Worm (Caenorhabditis elegans) whole organism, L1 larva: ENCODE results near the gene F07A11.4.

Experiments used
- Y116A8C.19 ChIP-seq: sonication (generic microtip); optimal IDR thresholded peaks from 2 replicates; lab custom pipeline; 2016; ENCODE audit warnings: missing compliant biosample characterization, missing genetic modification characterization, borderline replicate concordance
- aly-2 ChIP-seq: fragments of 150-350 bp; optimal IDR thresholded peaks from 2 replicates; lab custom pipeline; 2014; ENCODE audit warnings: missing biosample characterization, missing genetic modification characterization
- blmp-1 ChIP-seq: fragments of 150-350 bp; optimal IDR thresholded peaks from 2 replicates; lab custom pipeline; 2014; ENCODE audit warnings: missing biosample characterization, missing genetic modification characterization
- ceh-8 ChIP-seq: fragments of 200-800 bp; sonication (Bioruptor generic); optimal IDR thresholded peaks from 2 replicates; lab custom pipeline; 2018; ENCODE audit warnings: mild to moderate bottlenecking, missing genetic modification characterization, moderate library complexity, missing compliant biosample characterization
- ceh-88 ChIP-seq: fragments of 200-800 bp; sonication (Bioruptor generic); IDR thresholded peaks from 2 replicates; pipeline ENCODE4 v1.3.6; 2022; ENCODE audit warnings: missing genetic modification characterization, missing compliant biosample characterization
- dpl-1 ChIP-seq, 3 experiments: fragments of 150-350 bp in 2 of 3; sonication (generic microtip) in 1 of 3; optimal IDR thresholded peaks; 2 replicates each; lab custom pipeline; 2014 to 2017; ENCODE audit warnings: missing biosample characterization in 3 of 3, missing genetic modification characterization in 3 of 3, missing genetic modification reagents in 3 of 3
- dsc-1 ChIP-seq: sonication (generic microtip); optimal IDR thresholded peaks from 2 replicates; lab custom pipeline; 2016; ENCODE audit warnings: mild to moderate bottlenecking, missing genetic modification characterization, missing compliant biosample characterization
- efl-1 ChIP-seq, 4 experiments: fragments of 150-350 bp; optimal IDR thresholded peaks in 3 of 4; peaks in 1 of 4; 1 replicate in 1 of 4; 2 replicates in 3 of 4; lab custom pipeline; 2014; ENCODE audit warnings: missing biosample characterization in 2 of 4, missing genetic modification characterization in 2 of 4, missing genetic modification reagents in 2 of 4
- elt-2 ChIP-seq: sonication (generic microtip); optimal IDR thresholded peaks from 2 replicates; lab custom pipeline; 2016; ENCODE audit warnings: missing genetic modification characterization, mild to moderate bottlenecking, inconsistent platforms, missing compliant biosample characterization, missing genetic modification reagents
- elt-3 ChIP-seq, 6 experiments: fragments of 150-350 bp in 1 of 6; sonication (generic microtip); optimal IDR thresholded peaks; 2 replicates each; lab custom pipeline; 2017 to 2018; ENCODE audit warnings: missing biosample characterization in 6 of 6, missing genetic modification characterization in 6 of 6, inconsistent platforms in 1 of 6
- fkh-4 ChIP-seq: sonication (generic microtip); optimal IDR thresholded peaks from 2 replicates; lab custom pipeline; 2016; ENCODE audit warnings: missing compliant biosample characterization, missing genetic modification characterization, borderline replicate concordance
- fkh-8 ChIP-seq: sonication (generic microtip); optimal IDR thresholded peaks from 2 replicates; lab custom pipeline; 2016; ENCODE audit warnings: mild to moderate bottlenecking, missing genetic modification characterization, missing compliant biosample characterization
- lin-14 ChIP-seq: fragments of 200-800 bp; sonication (Bioruptor generic); optimal IDR thresholded peaks from 2 replicates; lab custom pipeline; 2018; ENCODE audit warnings: mild to moderate bottlenecking, missing genetic modification characterization, moderate library complexity, missing compliant biosample characterization
- lin-35 ChIP-seq, 2 experiments: fragments of 150-350 bp; optimal IDR thresholded peaks; 2 replicates each; lab custom pipeline; 2014; ENCODE audit warnings: missing biosample characterization in 2 of 2, missing genetic modification characterization in 2 of 2, missing genetic modification reagents in 2 of 2
- lir-3 ChIP-seq: sonication (generic microtip); optimal IDR thresholded peaks from 2 replicates; lab custom pipeline; 2016; ENCODE audit warnings: mild to moderate bottlenecking, missing genetic modification characterization, moderate library complexity, missing compliant biosample characterization; ENCODE audit not compliant: poor library complexity
- lsy-2 ChIP-seq, 2 experiments: fragments of 150-350 bp; optimal IDR thresholded peaks; 2 replicates each; lab custom pipeline; 2014; ENCODE audit warnings: missing biosample characterization in 2 of 2, missing genetic modification characterization in 2 of 2
- mab-9 ChIP-seq: fragments of 200-800 bp; sonication (Bioruptor generic); IDR thresholded peaks from 2 replicates; pipeline ENCODE4 v1.3.6; 2022; ENCODE audit warnings: missing genetic modification reagents, missing genetic modification characterization, missing compliant biosample characterization
- mdl-1 ChIP-seq, 2 experiments: fragments of 150-350 bp; optimal IDR thresholded peaks; 2 replicates each; lab custom pipeline; 2014 to 2017; ENCODE audit warnings: missing biosample characterization in 2 of 2, missing genetic modification characterization in 2 of 2, inconsistent platforms in 1 of 2
- nhr-20 ChIP-seq: sonication (generic microtip); optimal IDR thresholded peaks from 2 replicates; lab custom pipeline; 2016; ENCODE audit warnings: mild to moderate bottlenecking, missing genetic modification characterization, missing compliant biosample characterization
- nhr-237 ChIP-seq: fragments of 150-350 bp; optimal IDR thresholded peaks from 2 replicates; lab custom pipeline; 2014; ENCODE audit warnings: missing biosample characterization, missing genetic modification characterization
- nhr-28 ChIP-seq: fragments of 150-350 bp; optimal IDR thresholded peaks from 2 replicates; lab custom pipeline; 2014; ENCODE audit warnings: missing biosample characterization, missing genetic modification characterization
- nhr-71 ChIP-seq: sonication (generic microtip); optimal IDR thresholded peaks from 2 replicates; lab custom pipeline; 2016; ENCODE audit warnings: mild to moderate bottlenecking, missing genetic modification characterization, moderate library complexity, missing compliant biosample characterization
- nhr-85 ChIP-seq: sonication (generic microtip); peaks from one replicate; lab custom pipeline; 2016; ENCODE audit warnings: missing genetic modification characterization, inconsistent platforms, missing compliant biosample characterization
- nhr-90 ChIP-seq: sonication (generic microtip); optimal IDR thresholded peaks from 2 replicates; lab custom pipeline; 2016; ENCODE audit warnings: mild to moderate bottlenecking, missing genetic modification characterization, missing compliant biosample characterization; ENCODE audit not compliant: poor library complexity
- pqm-1 ChIP-seq: sonication (generic microtip); optimal IDR thresholded peaks from 3 replicates; lab custom pipeline; 2017; ENCODE audit warnings: missing biosample characterization, missing genetic modification characterization
- rnt-1 ChIP-seq: sonication (generic microtip); optimal IDR thresholded peaks from 2 replicates; lab custom pipeline; 2016; ENCODE audit warnings: mild to moderate bottlenecking, missing genetic modification characterization, moderate library complexity, missing compliant biosample characterization
- skn-1 ChIP-seq: fragments of 150-350 bp; optimal IDR thresholded peaks from 2 replicates; lab custom pipeline; 2014; ENCODE audit warnings: missing biosample characterization, missing genetic modification characterization
- sptf-1 ChIP-seq: fragments of 150-350 bp; optimal IDR thresholded peaks from 2 replicates; lab custom pipeline; 2014; ENCODE audit warnings: missing biosample characterization, missing genetic modification characterization
- tlp-1 ChIP-seq: fragments of 150-350 bp; optimal IDR thresholded peaks from 2 replicates; lab custom pipeline; 2014; ENCODE audit warnings: missing biosample characterization, missing genetic modification characterization
- unc-130 ChIP-seq: fragments of 150-350 bp; optimal IDR thresholded peaks from 2 replicates; lab custom pipeline; 2017; ENCODE audit warnings: missing biosample characterization, missing genetic modification characterization, inconsistent platforms

The F07A11.4 gene

DNA sequence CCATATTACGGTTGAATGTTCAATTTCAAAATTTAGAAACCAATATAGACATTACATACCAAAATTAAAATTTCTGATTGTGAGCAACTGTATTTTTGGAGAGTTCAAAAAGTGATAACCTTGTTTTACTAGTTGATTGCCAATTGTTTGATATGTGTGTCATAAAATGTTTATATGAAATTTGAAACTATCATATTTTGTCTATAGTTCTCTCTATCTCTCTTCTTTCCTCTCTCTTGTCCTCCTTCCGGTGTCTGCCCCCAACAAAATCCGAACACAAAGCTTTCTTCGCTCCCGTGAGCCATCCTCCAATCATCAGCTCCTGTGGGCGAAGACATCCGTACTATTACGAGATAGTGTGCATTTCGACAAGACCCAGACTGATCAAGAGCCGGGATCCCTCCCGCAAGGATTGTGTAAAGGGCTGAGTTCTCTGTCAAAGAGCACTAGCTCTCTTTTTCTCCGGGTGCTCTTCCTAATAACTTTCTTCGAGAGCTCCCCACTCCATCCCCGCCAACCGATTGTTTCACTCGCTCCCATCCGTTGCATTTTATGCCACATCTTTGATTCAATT lies 1.7 kb downstream of the F07A11.4 start:
- TF ChIP-seq nhr-71 (tag; lab: Kevin White, UChicago) (peak; percentile 18), efl-1 (optimal IDR thresholded peaks at IDR 0.05; lab: Kevin White, UChicago) (peak in 1 of 2 experiments; percentile 19), efl-1 (GFP tag; optimal IDR thresholded peaks at IDR 0.05 in 1 of 2; lab: Kevin White, UChicago) (peak in 1 of 2 experiments; percentile 57), dsc-1 (tag; lab: Kevin White, UChicago) (peak; percentile 62), lsy-2 (tag; optimal IDR thresholded peaks at IDR 0.05; lab: Kevin White, UChicago) (peak in 1 of 2 experiments; percentile 1), nhr-28 (no peak), rnt-1 (tag; lab: Kevin White, UChicago) (peak; percentile 51), lin-14 (GFP tag; lab: Kevin White, UChicago) (peak; percentile 84), nhr-90 (no peak)

DNA sequence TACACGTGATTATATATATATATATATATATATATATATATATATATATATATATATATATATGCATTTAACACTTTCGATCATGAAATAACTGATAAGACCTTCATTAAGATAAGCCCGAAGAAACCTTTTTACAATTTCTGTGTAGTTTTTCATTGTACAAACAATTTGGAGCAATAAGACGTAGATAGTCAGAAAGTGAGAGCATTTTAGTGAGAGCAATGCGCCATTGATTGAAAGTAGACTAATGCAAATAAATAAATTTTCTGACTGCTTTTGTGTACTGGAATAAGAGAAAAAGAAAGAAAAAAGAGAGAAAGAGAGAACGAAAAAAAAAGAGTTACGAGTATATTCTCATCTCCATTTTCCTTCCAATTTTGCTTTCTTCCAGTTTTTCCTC lies 3.8 kb downstream of the F07A11.4 start:
- TF ChIP-seq unc-130 (tag; lab: Kevin White, UChicago): no peak
- TF ChIP-seq elt-2 (tag; lab: Kevin White, UChicago): peak; percentile 74
- no peak for TF ChIP-seq blmp-1 (tag; lab: Kevin White, UChicago)
- peak; percentile 0 for TF ChIP-seq lin-14 (GFP tag; lab: Kevin White, UChicago)
- TF ChIP-seq lin-35 (GFP tag; optimal IDR thresholded peaks at IDR 0.05; lab: Kevin White, UChicago): peak in 1 of 2 experiments; percentile 2
- no peak for TF ChIP-seq efl-1 (optimal IDR thresholded peaks at IDR 0.05; lab: Kevin White, UChicago)
- peak in 1 of 2 experiments; percentile 64 for TF ChIP-seq efl-1 (GFP tag; optimal IDR thresholded peaks at IDR 0.05 in 1 of 2; lab: Kevin White, UChicago)

DNA sequence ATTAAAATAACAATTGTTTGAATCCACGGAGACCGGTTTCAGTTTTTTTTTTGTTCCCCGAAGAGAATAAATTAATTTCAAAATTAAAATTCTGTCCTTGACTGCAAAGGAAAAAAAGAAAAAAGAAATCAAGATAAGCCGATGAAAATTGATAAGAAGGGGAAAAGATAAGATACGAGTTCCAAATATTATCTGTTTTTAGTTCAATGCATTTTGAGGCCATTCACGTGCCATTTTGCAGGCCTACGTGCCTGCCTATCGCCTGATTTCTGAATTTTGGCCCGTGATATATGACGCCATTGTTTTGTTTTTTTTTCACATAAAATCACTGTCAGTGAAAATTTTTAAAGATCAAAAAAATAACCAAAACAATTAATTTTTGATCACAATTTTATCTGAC lies 10.7 kb downstream of the F07A11.4 start:
- peak; percentile 40 for TF ChIP-seq nhr-20 (tag; lab: Kevin White, UChicago)
- no peak for TF ChIP-seq lir-3 (tag; lab: Kevin White, UChicago)
- peak; percentile 23 for TF ChIP-seq nhr-71 (tag; lab: Kevin White, UChicago)
- peak; percentile 72 for TF ChIP-seq nhr-85
- TF ChIP-seq elt-3 (tag; optimal IDR thresholded peaks at IDR 0.05; lab: Kevin White, UChicago): peak in 5 of 6 experiments; percentile 62 to 99 (median 75)
- peak in 1 of 2 experiments; percentile 20 for TF ChIP-seq lsy-2 (tag; optimal IDR thresholded peaks at IDR 0.05; lab: Kevin White, UChicago)
- TF ChIP-seq Y116A8C.19: no peak
- TF ChIP-seq lin-14 (GFP tag; lab: Kevin White, UChicago): peak; percentile 45
- no peak for TF ChIP-seq ceh-88 (GFP tag; lab: Robert Waterston, UW)
- TF ChIP-seq elt-2 (tag; lab: Kevin White, UChicago): peak; percentile 80
- peak in 1 of 2 experiments; percentile 44 for TF ChIP-seq lin-35 (GFP tag; optimal IDR thresholded peaks at IDR 0.05; lab: Kevin White, UChicago)
- TF ChIP-seq blmp-1 (tag; lab: Kevin White, UChicago): peak; percentile 50
- peak; percentile 18 for TF ChIP-seq pqm-1
- peak in 1 of 2 experiments; percentile 10 for TF ChIP-seq mdl-1 (tag; optimal IDR thresholded peaks at IDR 0.05; lab: Kevin White, UChicago)
- TF ChIP-seq tlp-1: peak; percentile 55
- TF ChIP-seq, all 84 proteins: peak for 12

DNA sequence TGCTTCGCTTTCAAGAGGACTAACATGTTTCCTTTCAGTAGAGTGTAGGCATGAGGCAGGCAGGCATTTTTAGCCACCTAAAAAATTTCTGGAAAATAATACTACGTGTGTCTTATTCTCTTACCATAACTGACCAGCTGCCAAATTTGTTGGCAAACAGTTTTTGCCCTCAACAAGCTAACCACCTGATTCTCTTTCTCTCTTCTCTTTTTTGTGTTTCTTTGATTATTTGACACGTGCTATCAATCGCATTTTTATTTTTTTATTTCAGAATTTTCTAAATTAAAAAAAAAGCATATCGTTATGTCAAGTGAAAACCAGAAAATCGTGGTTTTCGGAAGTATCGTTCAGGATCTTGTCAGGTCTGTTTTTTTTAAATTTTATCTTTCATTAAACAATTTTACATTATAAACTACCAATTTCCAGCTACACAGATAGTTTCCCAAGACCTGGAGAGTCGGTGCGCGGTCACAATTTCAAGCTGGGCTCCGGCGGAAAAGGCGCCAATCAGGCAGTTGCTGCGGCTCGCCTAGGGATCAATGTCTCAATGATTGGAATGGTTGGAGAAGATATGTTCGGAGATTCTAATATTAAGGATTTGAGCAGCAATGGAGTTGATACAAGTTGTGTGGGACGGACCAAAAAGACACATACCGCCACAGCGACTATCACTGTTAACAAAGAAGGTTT lies 11.4 kb downstream of the F07A11.4 start, which contains the start of gene F07A11.5:
TSS of gene F07A11.5 (plus strand) at position 267 of the 690 bp plus-strand sequence.
- TF ChIP-seq dpl-1 (GFP tag; optimal IDR thresholded peaks at IDR 0.05; lab: Kevin White, UChicago) (no peak), fkh-4 (no peak), lin-14 (GFP tag; lab: Kevin White, UChicago) (no peak), efl-1 (optimal IDR thresholded peaks at IDR 0.05; lab: Kevin White, UChicago) (no peak), efl-1 (GFP tag; optimal IDR thresholded peaks at IDR 0.05 in 1 of 2; lab: Kevin White, UChicago) (peak in 1 of 2 experiments; percentile 52), ceh-8 (GFP tag; lab: Kevin White, UChicago) (no peak), nhr-237 (tag; lab: Kevin White, UChicago) (no peak)

DNA sequence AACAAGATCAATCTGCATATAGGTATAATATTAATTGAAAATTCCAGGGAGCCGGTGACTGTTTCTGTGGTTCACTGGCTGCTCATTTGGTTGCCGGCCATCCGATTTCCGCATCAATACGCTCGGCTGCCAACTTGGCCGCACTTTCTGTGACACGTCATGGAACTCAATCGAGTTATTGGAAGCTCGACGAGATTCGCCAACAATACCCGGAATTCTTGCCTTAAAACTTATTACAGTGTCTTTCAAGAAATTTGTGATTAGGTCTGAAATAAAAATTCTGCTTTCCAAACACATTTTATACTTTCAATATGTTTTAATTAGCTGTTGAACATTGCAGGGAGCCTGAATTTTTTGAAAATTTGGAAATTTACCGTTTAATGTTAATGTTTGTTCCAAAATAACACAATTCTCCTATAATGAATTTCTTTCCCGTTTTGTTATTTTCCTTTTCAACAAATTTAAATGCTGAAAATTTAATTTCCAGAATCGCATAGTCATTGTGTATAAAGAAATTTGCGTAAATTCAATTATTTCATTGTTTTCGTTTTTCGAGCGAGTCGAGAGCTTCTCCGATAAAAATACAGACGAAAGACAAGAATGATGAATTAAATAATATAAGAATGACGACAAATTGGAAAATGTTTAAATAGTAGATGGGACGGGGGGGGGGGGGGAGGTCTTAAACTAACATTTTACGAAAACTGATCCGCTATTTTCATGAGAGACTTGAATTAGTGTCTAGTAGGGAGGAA lies 13.5 kb downstream of the F07A11.4 start:
- TF ChIP-seq sptf-1 (tag; lab: Kevin White, UChicago): no peak
- TF ChIP-seq mab-9 (GFP tag; lab: Robert Waterston, UW): no peak
- TF ChIP-seq skn-1 (tag; lab: Kevin White, UChicago): no peak
- TF ChIP-seq aly-2 (tag; lab: Kevin White, UChicago): peak; percentile 61
- TF ChIP-seq fkh-8: peak; percentile 36
